Worm (Caenorhabditis elegans) whole organism, young adult: ENCODE results near the gene coa-3.

Source experiments
- B0019.2 ChIP-seq: fragments of 200-800 bp; sonication (Bioruptor generic); conservative IDR thresholded peaks from 2 replicates; pipeline ENCODE4 v1.3.6; 2022; ENCODE audit warnings: missing genetic modification reagents, missing genetic modification characterization, missing compliant biosample characterization
- B0261.1 ChIP-seq: sonication (generic microtip); optimal IDR thresholded peaks from 2 replicates; lab custom pipeline; 2016; ENCODE audit warnings: mild to moderate bottlenecking, missing genetic modification characterization, moderate library complexity, missing compliant biosample characterization
- B0336.3 ChIP-seq: fragments of 200-800 bp; sonication (Bioruptor generic); IDR thresholded peaks from 2 replicates; pipeline ENCODE4 v1.3.6; 2022; ENCODE audit warnings: missing genetic modification characterization, missing compliant biosample characterization
- C06A6.2 ChIP-seq: fragments of 200-800 bp; sonication (Bioruptor generic); conservative IDR thresholded peaks from 2 replicates; pipeline ENCODE4 v1.3.6; 2022; ENCODE audit warnings: missing genetic modification characterization, missing compliant biosample characterization
- D2030.7 ChIP-seq: fragments of 200-800 bp; sonication (Bioruptor generic); IDR thresholded peaks from 2 replicates; pipeline ENCODE4 v1.3.6; 2022; ENCODE audit warnings: missing genetic modification reagents, missing genetic modification characterization, missing compliant biosample characterization
- F22D6.2 ChIP-seq: sonication (generic microtip); optimal IDR thresholded peaks from 2 replicates; lab custom pipeline; 2016; ENCODE audit warnings: mild to moderate bottlenecking, missing genetic modification characterization, missing compliant biosample characterization
- F37B4.10 ChIP-seq: fragments of 200-800 bp; sonication (Bioruptor generic); IDR thresholded peaks from 2 replicates; pipeline ENCODE4 v1.3.6; 2022; ENCODE audit warnings: missing genetic modification characterization, missing compliant biosample characterization
- F55B11.4 ChIP-seq: sonication (generic microtip); optimal IDR thresholded peaks from 2 replicates; lab custom pipeline; 2016; ENCODE audit warnings: missing compliant biosample characterization, missing genetic modification characterization, borderline replicate concordance; ENCODE audit not compliant: insufficient read depth
- F57C9.4 ChIP-seq: sonication (generic microtip); optimal IDR thresholded peaks from 2 replicates; lab custom pipeline; 2017; ENCODE audit warnings: mild to moderate bottlenecking, missing genetic modification characterization, missing compliant biosample characterization
- K11D2.4 ChIP-seq: fragments of 200-800 bp; sonication (Bioruptor generic); IDR thresholded peaks from 2 replicates; pipeline ENCODE4 v1.3.6; 2022; ENCODE audit warnings: missing genetic modification reagents, missing genetic modification characterization, missing compliant biosample characterization
- Y53F4B.3 ChIP-seq: fragments of 200-800 bp; sonication (Bioruptor generic); IDR thresholded peaks from 2 replicates; pipeline ENCODE4 v1.3.6; 2022; ENCODE audit warnings: missing genetic modification reagents, missing genetic modification characterization, missing compliant biosample characterization
- Y53G8AR.9 ChIP-seq: fragments of 200-800 bp; sonication (Bioruptor generic); conservative IDR thresholded peaks from 2 replicates; pipeline ENCODE4 v1.3.6; 2022; ENCODE audit warnings: missing genetic modification reagents, missing genetic modification characterization, missing compliant biosample characterization
- Y67H2A.10 ChIP-seq: fragments of 200-800 bp; sonication (Bioruptor generic); conservative IDR thresholded peaks from 2 replicates; pipeline ENCODE4 v1.3.6; 2022; ENCODE audit warnings: missing genetic modification reagents, missing genetic modification characterization, missing compliant biosample characterization
- Y79H2A.3 ChIP-seq: fragments of 200-800 bp; sonication (Bioruptor generic); conservative IDR thresholded peaks from 2 replicates; pipeline ENCODE4 v1.3.6; 2022; ENCODE audit warnings: missing genetic modification reagents, missing genetic modification characterization, missing compliant biosample characterization
- ZK185.1 ChIP-seq: sonication (generic microtip); optimal IDR thresholded peaks from 2 replicates; lab custom pipeline; 2016; ENCODE audit warnings: mild to moderate bottlenecking, missing genetic modification characterization, missing compliant biosample characterization; ENCODE audit not compliant: poor library complexity, severe bottlenecking
- atf-7 ChIP-seq: sonication (generic microtip); optimal IDR thresholded peaks from 2 replicates; lab custom pipeline; 2017; ENCODE audit warnings: mild to moderate bottlenecking, missing genetic modification characterization, missing compliant biosample characterization
- attf-3 ChIP-seq: fragments of 200-800 bp; sonication (Bioruptor generic); conservative IDR thresholded peaks from 2 replicates; pipeline ENCODE4 v1.3.6; 2022; ENCODE audit warnings: missing genetic modification reagents, missing genetic modification characterization, missing compliant biosample characterization
- attf-5 ChIP-seq: fragments of 200-800 bp; sonication (Bioruptor generic); optimal IDR thresholded peaks from 2 replicates; lab custom pipeline; 2018; ENCODE audit warnings: mild to moderate bottlenecking, missing genetic modification characterization, missing compliant biosample characterization
- ccch-3 ChIP-seq: fragments of 200-800 bp; sonication (Bioruptor generic); optimal IDR thresholded peaks from 2 replicates; lab custom pipeline; 2018; ENCODE audit warnings: mild to moderate bottlenecking, missing genetic modification characterization, missing compliant biosample characterization
- cebp-1 ChIP-seq, 2 experiments: fragments of 200-800 bp in 1 of 2; sonication (Bioruptor generic) in 1 of 2; sonication (generic microtip) in 1 of 2; IDR thresholded peaks in 1 of 2; optimal IDR thresholded peaks in 1 of 2; 2 replicates each; pipeline versions ENCODE4 v1.3.6 to Lab custom; 2017 to 2022; ENCODE audit warnings: missing compliant biosample characterization in 2 of 2, missing genetic modification characterization in 2 of 2, mild to moderate bottlenecking in 1 of 2, missing genetic modification reagents in 1 of 2, moderate library complexity in 1 of 2
- die-1 ChIP-seq: sonication (generic microtip); optimal IDR thresholded peaks from 2 replicates; lab custom pipeline; 2016; ENCODE audit warnings: missing genotype, mild to moderate bottlenecking, missing genetic modification characterization, missing compliant biosample characterization
- egl-18 ChIP-seq: fragments of 200-800 bp; sonication (Bioruptor generic); IDR thresholded peaks from 2 replicates; pipeline ENCODE4 v1.3.6; 2022; ENCODE audit warnings: missing genetic modification reagents, missing genetic modification characterization, missing compliant biosample characterization
- egl-44 ChIP-seq: fragments of 200-800 bp; sonication (Bioruptor generic); IDR thresholded peaks from 2 replicates; pipeline ENCODE4 v1.3.6; 2022; ENCODE audit warnings: missing genetic modification reagents, missing genetic modification characterization, missing compliant biosample characterization
- egrh-3 ChIP-seq: fragments of 200-800 bp; sonication (Bioruptor generic); IDR thresholded peaks from 2 replicates; pipeline ENCODE4 v1.3.6; 2022; ENCODE audit warnings: missing genetic modification reagents, missing genetic modification characterization, missing compliant biosample characterization
- ets-4 ChIP-seq: fragments of 200-800 bp; sonication (Bioruptor generic); optimal IDR thresholded peaks from 2 replicates; lab custom pipeline; 2018; ENCODE audit warnings: mild to moderate bottlenecking, missing genetic modification characterization, missing compliant biosample characterization
- him-1 ChIP-seq: sonication (generic microtip); optimal IDR thresholded peaks from 2 replicates; lab custom pipeline; 2016; ENCODE audit warnings: missing genotype, missing genetic modification reagents, missing genetic modification characterization, missing compliant biosample characterization
- hsf-1 ChIP-seq: fragments of 200-800 bp; sonication (Bioruptor generic); IDR thresholded peaks from 2 replicates; pipeline ENCODE4 v1.3.6; 2022; ENCODE audit warnings: missing genetic modification reagents, missing genetic modification characterization, missing compliant biosample characterization
- lag-1 ChIP-seq: fragments of 200-800 bp; sonication (Bioruptor generic); IDR thresholded peaks from 2 replicates; pipeline ENCODE4 v1.3.6; 2022; ENCODE audit warnings: missing genetic modification reagents, missing genetic modification characterization, missing compliant biosample characterization
- lin-26 ChIP-seq: fragments of 200-800 bp; sonication (Bioruptor generic); IDR thresholded peaks from 2 replicates; pipeline ENCODE4 v1.3.6; 2022; ENCODE audit warnings: missing genetic modification reagents, missing genetic modification characterization, missing compliant biosample characterization
- madf-3 ChIP-seq: fragments of 200-800 bp; sonication (Bioruptor generic); IDR thresholded peaks from 2 replicates; pipeline ENCODE4 v1.3.6; 2022; ENCODE audit warnings: missing genetic modification reagents, missing genetic modification characterization, missing compliant biosample characterization
- madf-6 ChIP-seq: fragments of 200-800 bp; sonication (Bioruptor generic); IDR thresholded peaks from 2 replicates; pipeline ENCODE4 v1.3.6; 2022; ENCODE audit warnings: missing genetic modification reagents, missing genetic modification characterization, missing compliant biosample characterization
- mcd-1 ChIP-seq: fragments of 200-800 bp; sonication (Bioruptor generic); IDR thresholded peaks from 2 replicates; pipeline ENCODE4 v1.3.6; 2022; ENCODE audit warnings: missing genetic modification reagents, missing genetic modification characterization, missing compliant biosample characterization
- mes-4 ChIP-seq: sonication (generic microtip); optimal IDR thresholded peaks from 2 replicates; lab custom pipeline; 2016; ENCODE audit warnings: missing genotype, missing genetic modification characterization, missing compliant biosample characterization
- mxl-1 ChIP-seq: sonication (generic microtip); optimal IDR thresholded peaks from 2 replicates; lab custom pipeline; 2016; ENCODE audit warnings: missing genetic modification characterization, missing compliant biosample characterization
- nfya-2 ChIP-seq: fragments of 200-800 bp; sonication (Bioruptor generic); IDR thresholded peaks from 2 replicates; pipeline ENCODE4 v1.3.6; 2022; ENCODE audit warnings: missing genetic modification reagents, missing genetic modification characterization, missing compliant biosample characterization
- nhr-80 ChIP-seq: sonication (generic microtip); optimal IDR thresholded peaks from 2 replicates; lab custom pipeline; 2016; ENCODE audit warnings: missing genetic modification characterization, missing compliant biosample characterization
- rcor-1 ChIP-seq: fragments of 200-800 bp; sonication (Bioruptor generic); IDR thresholded peaks from 2 replicates; pipeline ENCODE4 v1.3.6; 2022; ENCODE audit warnings: missing genetic modification reagents, missing genetic modification characterization, missing compliant biosample characterization
- repo-1 ChIP-seq: sonication (generic microtip); optimal IDR thresholded peaks from 2 replicates; lab custom pipeline; 2017; ENCODE audit warnings: mild to moderate bottlenecking, missing genetic modification characterization, missing compliant biosample characterization
- sdz-38 ChIP-seq: sonication (generic microtip); optimal IDR thresholded peaks from 2 replicates; lab custom pipeline; 2016; ENCODE audit warnings: missing genotype, missing genetic modification characterization, missing compliant biosample characterization
- snpc-1.3 ChIP-seq: sonication (generic microtip); optimal IDR thresholded peaks from 2 replicates; lab custom pipeline; 2017; ENCODE audit warnings: missing genetic modification characterization, mild to moderate bottlenecking, missing compliant biosample characterization, antibody characterized with exemption, moderate library complexity, missing genotype, missing genetic modification reagents; ENCODE audit not compliant: insufficient read depth
- somi-1 ChIP-seq: fragments of 200-800 bp; sonication (Bioruptor generic); optimal IDR thresholded peaks from 2 replicates; lab custom pipeline; 2018; ENCODE audit warnings: mild to moderate bottlenecking, missing genetic modification characterization, missing compliant biosample characterization
- unc-130 ChIP-seq: sonication (generic microtip); optimal IDR thresholded peaks from 2 replicates; lab custom pipeline; 2016; ENCODE audit warnings: missing genetic modification reagents, missing genetic modification characterization, missing compliant biosample characterization
- unc-62 ChIP-seq: fragments of 150-350 bp; optimal IDR thresholded peaks from 2 replicates; lab custom pipeline; 2014; ENCODE audit warnings: missing biosample characterization, missing genetic modification reagents, missing genetic modification characterization
- zfh-2 ChIP-seq: fragments of 200-800 bp; sonication (Bioruptor generic); conservative IDR thresholded peaks from 2 replicates; pipeline ENCODE4 v1.3.6; 2022; ENCODE audit warnings: missing genetic modification reagents, missing genetic modification characterization, missing compliant biosample characterization
- ztf-25 ChIP-seq: fragments of 200-800 bp; sonication (Bioruptor generic); IDR thresholded peaks from 2 replicates; pipeline ENCODE4 v1.3.6; 2022; ENCODE audit warnings: missing genetic modification reagents, missing genetic modification characterization, missing compliant biosample characterization
- ztf-28 ChIP-seq: fragments of 200-800 bp; sonication (Bioruptor generic); IDR thresholded peaks from 2 replicates; pipeline ENCODE4 v1.3.6; 2022; ENCODE audit warnings: missing genetic modification reagents, missing genetic modification characterization, missing compliant biosample characterization
- ztf-3 ChIP-seq: fragments of 200-800 bp; sonication (Bioruptor generic); optimal IDR thresholded peaks from 2 replicates; lab custom pipeline; 2018; ENCODE audit warnings: mild to moderate bottlenecking, missing genetic modification characterization, missing compliant biosample characterization

coa-3 gene

ce11 chrII:4597441-4597840, 5.0 kb downstream of the coa-3 start:
- TF ChIP-seq ZK185.1 (tag; lab: Kevin White, UChicago) (no peak), nhr-80 (peak; percentile 53)
- TF ChIP-seq, all 124 proteins: peak for 1

ce11 chrII:4590660-4591059, 11.8 kb downstream of the coa-3 start:
- no peak for TF ChIP-seq mcd-1
- TF ChIP-seq B0336.3 (GFP tag; lab: Robert Waterston, UW) = peak; percentile 52; the same call in 1 of the 2 replicates
- no peak for TF ChIP-seq B0261.1 (tag; lab: Kevin White, UChicago)
- peak; percentile 60; the same call in 1 of the 2 replicates for TF ChIP-seq Y79H2A.3 (GFP tag; lab: Robert Waterston, UW)
- TF ChIP-seq him-1 (tag; lab: Kevin White, UChicago) = peak; percentile 89
- no peak for TF ChIP-seq die-1 (tag; lab: Kevin White, UChicago)
- TF ChIP-seq F55B11.4 = no peak
- TF ChIP-seq C06A6.2 (GFP tag; lab: Robert Waterston, UW) = no peak
- TF ChIP-seq snpc-1.3 = no peak
- TF ChIP-seq atf-7 (tag; lab: Kevin White, UChicago) = peak; percentile 45
- no peak for TF ChIP-seq nfya-2
- no peak for TF ChIP-seq madf-3 (GFP tag; lab: Robert Waterston, UW)
- TF ChIP-seq ztf-25 (GFP tag; lab: Robert Waterston, UW) = peak; percentile 71; the same call in 1 of the 2 replicates
- TF ChIP-seq B0019.2 (GFP tag; lab: Robert Waterston, UW) = no peak
- no peak for TF ChIP-seq K11D2.4 (GFP tag; lab: Robert Waterston, UW)
- TF ChIP-seq egl-18 (GFP tag; lab: Robert Waterston, UW) = no peak
- TF ChIP-seq F57C9.4 (tag; lab: Kevin White, UChicago) = no peak
- no peak for TF ChIP-seq ztf-28 (GFP tag; lab: Robert Waterston, UW)
- TF ChIP-seq mes-4 (tag; lab: Kevin White, UChicago) = no peak
- TF ChIP-seq somi-1 (GFP tag; lab: Kevin White, UChicago) = no peak
- no peak for TF ChIP-seq ccch-3
- TF ChIP-seq hsf-1 (GFP tag; lab: Robert Waterston, UW) = peak; percentile 43; the same call in 1 of the 2 replicates
- TF ChIP-seq lin-26 (GFP tag; lab: Robert Waterston, UW) = 0 out of 2 replicates have a peak, but pooled peaks have one; percentile 58
- TF ChIP-seq unc-62 = no peak
- TF ChIP-seq rcor-1 (GFP tag; lab: Robert Waterston, UW) = no peak
- TF ChIP-seq cebp-1 (GFP tag; IDR thresholded peaks at IDR 0.05; lab: Robert Waterston, UW) = no peak
- TF ChIP-seq cebp-1 (tag; optimal IDR thresholded peaks at IDR 0.05; lab: Kevin White, UChicago) = peak; percentile 40
- no peak for TF ChIP-seq ets-4 (GFP tag; lab: Kevin White, UChicago)
- TF ChIP-seq attf-5 (GFP tag; lab: Kevin White, UChicago) = peak; percentile 32
- no peak for TF ChIP-seq sdz-38 (tag; lab: Kevin White, UChicago)
- TF ChIP-seq mxl-1 (tag; lab: Kevin White, UChicago) = no peak
- TF ChIP-seq Y53G8AR.9 (GFP tag; lab: Robert Waterston, UW) = 0 out of 2 replicates have a peak, but pooled peaks have one; percentile 40
- TF ChIP-seq F37B4.10 (GFP tag; lab: Robert Waterston, UW) = no peak
- TF ChIP-seq egl-44 (GFP tag; lab: Robert Waterston, UW) = no peak
- TF ChIP-seq attf-3 (GFP tag; lab: Robert Waterston, UW) = no peak
- no peak for TF ChIP-seq egrh-3 (GFP tag; lab: Robert Waterston, UW)
- no peak for TF ChIP-seq ztf-3 (GFP tag; lab: Kevin White, UChicago)
- TF ChIP-seq D2030.7 (GFP tag; lab: Robert Waterston, UW) = no peak
- no peak for TF ChIP-seq lag-1 (GFP tag; lab: Robert Waterston, UW)
- no peak for TF ChIP-seq unc-130 (GFP tag; lab: Kevin White, UChicago)
- no peak for TF ChIP-seq zfh-2 (GFP tag; lab: Robert Waterston, UW)
- no peak for TF ChIP-seq Y53F4B.3
- 0 out of 2 replicates have a peak, but pooled peaks have one; percentile 5 for TF ChIP-seq Y67H2A.10 (GFP tag; lab: Robert Waterston, UW)
- TF ChIP-seq F22D6.2 (tag; lab: Kevin White, UChicago) = no peak
- no peak for TF ChIP-seq repo-1 (tag; lab: Kevin White, UChicago)
- peak; percentile 15; the same call in 1 of the 2 replicates for TF ChIP-seq madf-6 (GFP tag; lab: Robert Waterston, UW)
